Worm (Caenorhabditis elegans): ENCODE measurements around the gene ZK899.5.

Gene ZK899.5

ce11 chrX:9431002-9431482, 29.7 kb downstream of the ZK899.5 start, which contains the start of gene B0272.3:
TSS of gene B0272.3 (plus strand) at chrX:9431432.
- TF ChIP-seq him-1 (tag; optimal IDR thresholded peaks at IDR 0.05) (no peak), W03F9.2 (tag; optimal IDR thresholded peaks at IDR 0.05) (no peak), dao-5 (tag; optimal IDR thresholded peaks at IDR 0.05) (no peak)

ce11 chrX:9428059-9428458, 32.7 kb downstream of the ZK899.5 start, which contains the start of gene B0272.4:
TSS of gene B0272.4 (plus strand) at chrX:9428431.
- TF ChIP-seq dao-5 (tag; optimal IDR thresholded peaks at IDR 0.05) (no peak), W03F9.2 (tag; optimal IDR thresholded peaks at IDR 0.05) (no peak), him-1 (tag; optimal IDR thresholded peaks at IDR 0.05) (no peak)

ce11 chrX:9417948-9418347, 42.8 kb downstream of the ZK899.5 start:
- TF ChIP-seq dao-5 (tag; optimal IDR thresholded peaks at IDR 0.05) (no peak), W03F9.2 (tag; optimal IDR thresholded peaks at IDR 0.05) (no peak), him-1 (tag; optimal IDR thresholded peaks at IDR 0.05) (no peak)

- TF ChIP-seq W03F9.2 (tag; optimal IDR thresholded peaks at IDR 0.05) (no peak), him-1 (tag; optimal IDR thresholded peaks at IDR 0.05) (no peak)
Measured at ce11 chrX:9417326-9417725, 43.4 kb downstream of the ZK899.5 start.

- TF ChIP-seq dao-5 (tag; optimal IDR thresholded peaks at IDR 0.05) = no peak
- no peak for TF ChIP-seq W03F9.2 (tag; optimal IDR thresholded peaks at IDR 0.05)
- no peak for TF ChIP-seq him-1 (tag; optimal IDR thresholded peaks at IDR 0.05)
Measured at ce11 chrX:9411675-9412074, 49.1 kb downstream of the ZK899.5 start.

- TF ChIP-seq dao-5 (tag; optimal IDR thresholded peaks at IDR 0.05) (no peak), him-1 (tag; optimal IDR thresholded peaks at IDR 0.05) (no peak), W03F9.2 (tag; optimal IDR thresholded peaks at IDR 0.05) (no peak)
Measured at ce11 chrX:9410747-9411146, 50.0 kb downstream of the ZK899.5 start.
